Worm (Caenorhabditis elegans) whole organism, mixed stage, embryonic: ENCODE measurements around the gene thoc-7.

Experiments used
- ces-1 ChIP-seq: fragments of 150-350 bp; optimal IDR thresholded peaks from 2 replicates; lab custom pipeline; 2014; ENCODE audit warnings: missing biosample characterization, missing genetic modification reagents, missing genetic modification characterization
- lin-13 ChIP-seq: fragments of 150-350 bp; optimal IDR thresholded peaks from 2 replicates; lab custom pipeline; 2014; ENCODE audit warnings: missing biosample characterization, missing genetic modification characterization
- lsy-2 ChIP-seq: fragments of 150-350 bp; optimal IDR thresholded peaks from 2 replicates; lab custom pipeline; 2014; ENCODE audit warnings: missing biosample characterization, missing genetic modification characterization
- nhr-28 ChIP-seq: fragments of 150-350 bp; optimal IDR thresholded peaks from 2 replicates; lab custom pipeline; 2014; ENCODE audit warnings: missing biosample characterization, missing genetic modification characterization
- pha-4 ChIP-seq: fragments of 150-350 bp; optimal IDR thresholded peaks from 2 replicates; lab custom pipeline; 2018; ENCODE audit warnings: missing biosample characterization, missing genetic modification reagents, missing genetic modification characterization
- tbx-8 ChIP-seq: fragments of 200-800 bp; sonication (Bioruptor generic); optimal IDR thresholded peaks from 2 replicates; lab custom pipeline; 2018; ENCODE audit warnings: mild to moderate bottlenecking, missing genetic modification characterization, moderate library complexity, missing compliant biosample characterization
- unc-62 ChIP-seq: fragments of 150-350 bp; optimal IDR thresholded peaks from 2 replicates; lab custom pipeline; 2014; ENCODE audit warnings: missing biosample characterization, missing genetic modification reagents, missing genetic modification characterization

- no peak for TF ChIP-seq nhr-28 (tag; lab: Kevin White, UChicago)
- TF ChIP-seq lsy-2: no peak
- TF ChIP-seq lin-13 (tag; lab: Kevin White, UChicago): no peak
- no peak for TF ChIP-seq ces-1 (GFP tag; lab: Kevin White, UChicago)
- TF ChIP-seq pha-4: no peak
- TF ChIP-seq unc-62: no peak
- no peak for TF ChIP-seq tbx-8 (GFP tag; lab: Kevin White, UChicago)
Measured at ce11 chrIV:13880370-13880769, 2.2 kb upstream of the thoc-7 start.
